Worm (Caenorhabditis elegans): ENCODE data around the gene scl-5.
A peak's percentile ranks its signal among the peaks of the same experiment; 100 is the strongest.

ce11 chrIV:13032153-13032552 lies 31.7 kb upstream of the scl-5 start:
- TF ChIP-seq blmp-1 (tag; optimal IDR thresholded peaks at IDR 0.05; ENCODE audit: insufficient read depth) (no peak), ztf-11 (tag; optimal IDR thresholded peaks at IDR 0.05) (no peak), aly-2 (tag; optimal IDR thresholded peaks at IDR 0.05) (no peak), nhr-6 (tag; optimal IDR thresholded peaks at IDR 0.05) (no peak), snpc-4 (tag; optimal IDR thresholded peaks at IDR 0.05) (no peak), ztf-1 (GFP tag; conservative IDR thresholded peaks at IDR 0.05) (no peak), nhr-237 (tag; optimal IDR thresholded peaks at IDR 0.05) (no peak), unc-62 (GFP tag; optimal IDR thresholded peaks at IDR 0.05) (no peak), mab-5 (tag; optimal IDR thresholded peaks at IDR 0.05) (no peak), peb-1 (tag; optimal IDR thresholded peaks at IDR 0.05) (no peak), nhr-129 (tag; optimal IDR thresholded peaks at IDR 0.05) (peak; percentile 19), lin-39 (tag; optimal IDR thresholded peaks at IDR 0.05) (no peak), gmeb-1 (tag; optimal IDR thresholded peaks at IDR 0.05) (no peak)
